Fruit fly (Drosophila melanogaster): ENCODE results near the gene kmg.

DNA sequence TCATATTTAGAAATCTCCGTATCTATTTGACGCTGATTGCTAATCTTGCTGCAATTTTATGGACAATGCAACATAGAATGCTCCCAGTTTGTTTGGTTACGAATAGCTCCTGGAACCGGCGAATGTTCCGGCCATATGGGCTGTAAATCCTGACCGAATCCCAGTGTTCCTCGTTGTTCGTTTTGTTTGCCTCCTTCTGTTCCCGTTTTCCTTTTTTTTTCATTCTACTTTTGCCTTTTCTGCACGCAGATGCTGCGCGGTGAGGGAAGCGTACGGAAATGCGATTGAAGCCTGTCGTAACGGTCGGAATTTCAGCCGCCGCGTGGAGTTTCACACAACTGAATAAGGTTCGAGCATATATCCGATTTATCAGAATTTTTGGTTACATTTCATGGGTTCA, 15.8 kb downstream of the kmg start, which contains the start of gene CG43925:
- TF ChIP-seq tai (GFP tag; optimal IDR thresholded peaks at IDR 0.05) (no peak), sv (GFP tag; optimal IDR thresholded peaks at IDR 0.05) (no peak), sage (GFP tag; optimal IDR thresholded peaks at IDR 0.05) (no peak), Myc (optimal IDR thresholded peaks at IDR 0.05) (no peak), Jra (GFP tag; optimal IDR thresholded peaks at IDR 0.05) (no peak)
